Fruit fly (Drosophila melanogaster): ENCODE results near the gene CG10874.

Gene CG10874

dm6 chr2L:2185373-2185772, 6.8 kb downstream of the CG10874 start:
- TF ChIP-seq Myc (optimal IDR thresholded peaks at IDR 0.05) (no peak), psq (optimal IDR thresholded peaks at IDR 0.05) (no peak), ttk (optimal IDR thresholded peaks at IDR 0.05) (no peak), insv (optimal IDR thresholded peaks at IDR 0.05) (no peak), h (optimal IDR thresholded peaks at IDR 0.05) (no peak)

- TF ChIP-seq insv (optimal IDR thresholded peaks at IDR 0.05): no peak
- no peak for TF ChIP-seq ttk (optimal IDR thresholded peaks at IDR 0.05)
- no peak for TF ChIP-seq psq (optimal IDR thresholded peaks at IDR 0.05)
- TF ChIP-seq Myc (optimal IDR thresholded peaks at IDR 0.05): no peak
- no peak for TF ChIP-seq h (optimal IDR thresholded peaks at IDR 0.05)
- TF ChIP-seq Sin3A (optimal IDR thresholded peaks at IDR 0.05): no peak
Observed at dm6 chr2L:2184659-2185058, 7.5 kb downstream of the CG10874 start.

dm6 chr2L:2184129-2184528, 8.1 kb downstream of the CG10874 start:
- TF ChIP-seq Myc (optimal IDR thresholded peaks at IDR 0.05) (no peak), ttk (optimal IDR thresholded peaks at IDR 0.05) (no peak), Sin3A (optimal IDR thresholded peaks at IDR 0.05) (no peak), insv (optimal IDR thresholded peaks at IDR 0.05) (no peak), h (optimal IDR thresholded peaks at IDR 0.05) (no peak)

dm6 chr2L:2182735-2183340, 9.3 kb downstream of the CG10874 start:
- no peak for TF ChIP-seq h (optimal IDR thresholded peaks at IDR 0.05)
- TF ChIP-seq ttk (optimal IDR thresholded peaks at IDR 0.05): no peak
- no peak for TF ChIP-seq insv (optimal IDR thresholded peaks at IDR 0.05)
- TF ChIP-seq Myc (optimal IDR thresholded peaks at IDR 0.05): no peak
- no peak for TF ChIP-seq Sin3A (optimal IDR thresholded peaks at IDR 0.05)
- no peak for TF ChIP-seq psq (optimal IDR thresholded peaks at IDR 0.05)

- no peak for TF ChIP-seq ttk (optimal IDR thresholded peaks at IDR 0.05)
- TF ChIP-seq psq (optimal IDR thresholded peaks at IDR 0.05): no peak
- TF ChIP-seq Sin3A (optimal IDR thresholded peaks at IDR 0.05): no peak
- TF ChIP-seq Myc (optimal IDR thresholded peaks at IDR 0.05): no peak
- no peak for TF ChIP-seq insv (optimal IDR thresholded peaks at IDR 0.05)
- no peak for TF ChIP-seq h (optimal IDR thresholded peaks at IDR 0.05)
Observed at dm6 chr2L:2181971-2182643, 10.1 kb downstream of the CG10874 start.

- TF ChIP-seq psq (optimal IDR thresholded peaks at IDR 0.05): no peak
- no peak for TF ChIP-seq ttk (optimal IDR thresholded peaks at IDR 0.05)
- no peak for TF ChIP-seq insv (optimal IDR thresholded peaks at IDR 0.05)
- TF ChIP-seq Sin3A (optimal IDR thresholded peaks at IDR 0.05): no peak
- TF ChIP-seq Myc (optimal IDR thresholded peaks at IDR 0.05): no peak
- no peak for TF ChIP-seq h (optimal IDR thresholded peaks at IDR 0.05)
Observed at dm6 chr2L:2180665-2181064, 11.5 kb downstream of the CG10874 start.

- TF ChIP-seq insv (optimal IDR thresholded peaks at IDR 0.05): no peak
- TF ChIP-seq Sin3A (optimal IDR thresholded peaks at IDR 0.05): no peak
- no peak for TF ChIP-seq Myc (optimal IDR thresholded peaks at IDR 0.05)
- no peak for TF ChIP-seq psq (optimal IDR thresholded peaks at IDR 0.05)
- no peak for TF ChIP-seq ttk (optimal IDR thresholded peaks at IDR 0.05)
- TF ChIP-seq h (optimal IDR thresholded peaks at IDR 0.05): no peak
Observed at dm6 chr2L:2180120-2180539, 12.1 kb downstream of the CG10874 start.

- TF ChIP-seq ttk (optimal IDR thresholded peaks at IDR 0.05) (no peak), psq (optimal IDR thresholded peaks at IDR 0.05) (no peak)
Observed at dm6 chr2L:2179366-2179765, 12.8 kb downstream of the CG10874 start.

- TF ChIP-seq ttk (optimal IDR thresholded peaks at IDR 0.05): no peak
- TF ChIP-seq Sin3A (optimal IDR thresholded peaks at IDR 0.05): no peak
- TF ChIP-seq h (optimal IDR thresholded peaks at IDR 0.05): no peak
- no peak for TF ChIP-seq Myc (optimal IDR thresholded peaks at IDR 0.05)
- no peak for TF ChIP-seq insv (optimal IDR thresholded peaks at IDR 0.05)
Observed at dm6 chr2L:2178810-2179143, 13.4 kb downstream of the CG10874 start.

dm6 chr2L:2177969-2178809, 14.0 kb downstream of the CG10874 start, which contains the start of gene aop:
Gene aop, minus strand, starts transcription at chr2L:2178754.
- TF ChIP-seq ttk (optimal IDR thresholded peaks at IDR 0.05) (no peak), psq (optimal IDR thresholded peaks at IDR 0.05) (no peak), Myc (optimal IDR thresholded peaks at IDR 0.05) (no peak), insv (optimal IDR thresholded peaks at IDR 0.05) (no peak), Sin3A (optimal IDR thresholded peaks at IDR 0.05) (no peak), h (optimal IDR thresholded peaks at IDR 0.05) (no peak)

dm6 chr2L:2177312-2177968, 14.7 kb downstream of the CG10874 start:
- TF ChIP-seq Sin3A (optimal IDR thresholded peaks at IDR 0.05): no peak
- no peak for TF ChIP-seq psq (optimal IDR thresholded peaks at IDR 0.05)
- TF ChIP-seq ttk (optimal IDR thresholded peaks at IDR 0.05): no peak
- TF ChIP-seq Myc (optimal IDR thresholded peaks at IDR 0.05): no peak
- TF ChIP-seq h (optimal IDR thresholded peaks at IDR 0.05): no peak
- TF ChIP-seq insv (optimal IDR thresholded peaks at IDR 0.05): no peak
